Worm (Caenorhabditis elegans): ENCODE data around the gene F22E5.12.
"Not testable (repeated sequence)": the region's sequence is repeated elsewhere in the genome, so short reads cannot be mapped to it uniquely, and the experiment has no call there.

The F22E5.12 gene

ce11 chrII:2610202-2610912 lies 36.3 kb downstream of the F22E5.12 start, which contains the start of gene sri-38:
sri-38 (plus strand) TSS chrII:2610862.
- no peak for TF ChIP-seq drap-1 (GFP tag; optimal IDR thresholded peaks at IDR 0.05)

DNA sequence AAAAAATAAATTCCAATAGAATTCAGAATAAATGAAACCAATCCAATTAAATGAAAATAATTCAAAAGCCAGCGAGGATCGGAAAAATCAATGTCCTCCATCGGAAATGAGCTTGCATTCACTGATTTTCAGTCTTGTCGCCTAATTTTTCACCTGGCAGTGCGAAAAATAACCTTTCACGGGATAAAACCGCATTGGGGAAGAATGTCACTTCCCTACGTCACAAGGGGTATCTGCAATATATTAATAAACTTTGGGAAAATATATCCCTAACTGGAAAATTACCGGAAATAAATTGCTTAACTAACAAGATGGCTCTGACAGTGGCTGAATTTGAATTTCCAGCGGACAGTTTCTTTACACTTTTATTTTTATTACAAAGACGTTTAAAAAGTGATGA lies 41.3 kb downstream of the F22E5.12 start, which contains the start of gene sri-77:
Gene sri-77, minus strand, starts transcription at position 101 of the 400 bp plus-strand sequence.
- TF ChIP-seq ceh-43 (GFP tag; optimal IDR thresholded peaks at IDR 0.05): no peak
- TF ChIP-seq ceh-39 (tag; optimal IDR thresholded peaks at IDR 0.05): no peak
- no peak for TF ChIP-seq nhr-12 (tag; optimal IDR thresholded peaks at IDR 0.05)
- no peak for TF ChIP-seq lsy-2 (tag; optimal IDR thresholded peaks at IDR 0.05)
- TF ChIP-seq flh-1 (GFP tag; optimal IDR thresholded peaks at IDR 0.05): no peak
- TF ChIP-seq snpc-4 (tag; optimal IDR thresholded peaks at IDR 0.05): no peak
- TF ChIP-seq sem-2 (GFP tag; optimal IDR thresholded peaks at IDR 0.05): no peak
- no peak for TF ChIP-seq tbx-8 (GFP tag; optimal IDR thresholded peaks at IDR 0.05)
- no peak for TF ChIP-seq unc-39 (tag; optimal IDR thresholded peaks at IDR 0.05)

- TF ChIP-seq mls-2 (tag; optimal IDR thresholded peaks at IDR 0.05) (no peak), lin-32 (GFP tag; optimal IDR thresholded peaks at IDR 0.05) (no peak), ceh-83 (GFP tag; optimal IDR thresholded peaks at IDR 0.05) (no peak), ztf-11 (tag; optimal IDR thresholded peaks at IDR 0.05) (no peak), hlh-1 (tag; optimal IDR thresholded peaks at IDR 0.05) (no peak), ceh-43 (GFP tag; optimal IDR thresholded peaks at IDR 0.05) (no peak), flh-1 (GFP tag; optimal IDR thresholded peaks at IDR 0.05) (no peak), elt-3 (tag; optimal IDR thresholded peaks at IDR 0.05) (no peak)
Measured at ce11 chrII:2600931-2601330, 45.7 kb downstream of the F22E5.12 start.

- TF ChIP-seq snpc-4, blmp-1, sptf-1 (tag; optimal IDR thresholded peaks at IDR 0.05): not testable (repeated sequence)
Measured at ce11 chrII:2600176-2600575, 46.5 kb downstream of the F22E5.12 start, which contains the start of gene F33H12.1. F33H12.1 (plus strand) TSS chrII:2600476.

Measured in whole organism, mixed stage, embryonic.